Worm (Caenorhabditis elegans) whole organism, L2 larva: ENCODE data around the gene C31B8.1.

ENCODE experiments used
- egl-27 ChIP-seq: sonication (generic microtip); optimal IDR thresholded peaks from 3 replicates; lab custom pipeline; 2017; ENCODE audit warnings: missing biosample characterization, missing genetic modification reagents, missing genetic modification characterization
- fos-1 ChIP-seq: fragments of 150-350 bp; optimal IDR thresholded peaks from 2 replicates; lab custom pipeline; 2014; ENCODE audit warnings: missing biosample characterization, missing genetic modification characterization
- sma-3 ChIP-seq: sonication (generic microtip); optimal IDR thresholded peaks from 2 replicates; lab custom pipeline; 2016; ENCODE audit warnings: missing genetic modification reagents, missing genetic modification characterization, missing compliant biosample characterization
- snpc-4 ChIP-seq: fragments of 150-350 bp; optimal IDR thresholded peaks from 2 replicates; lab custom pipeline; 2014; ENCODE audit warnings: missing biosample characterization, missing genetic modification characterization

- no peak for TF ChIP-seq sma-3 (GFP tag; lab: Kevin White, UChicago)
- no peak for TF ChIP-seq egl-27 (tag; lab: Kevin White, UChicago)
- TF ChIP-seq snpc-4, result no peak
- no peak for TF ChIP-seq fos-1 (tag; lab: Kevin White, UChicago)
Observed at ce11 chrV:2971307-2971999, 40.1 kb downstream of the C31B8.1 start, which contains the start of gene srw-129.
